Fruit fly (Drosophila melanogaster) whole organism, embryonic: ENCODE measurements around the gene CG42674.

Source experiments
- Adf1 ChIP-seq: fragments of 200-800 bp; sonication (Bioruptor generic); IDR thresholded peaks from 2 replicates; pipeline ENCODE4 v1.3.6; 2022; ENCODE audit warnings: missing biosample characterization, missing genetic modification characterization
- Bgb ChIP-seq: fragments of 200-800 bp; sonication (Bioruptor generic); IDR thresholded peaks from 2 replicates; pipeline ENCODE4 v1.3.6; 2022; ENCODE audit warnings: missing biosample characterization, missing genetic modification characterization; ENCODE audit not compliant: partially characterized antibody
- CG14667 ChIP-seq: fragments of 200-800 bp; sonication (Bioruptor generic); IDR thresholded peaks from 2 replicates; pipeline ENCODE4 v1.3.6; 2022; ENCODE audit warnings: missing biosample characterization, missing genetic modification characterization
- CG15601 ChIP-seq: fragments of 200-800 bp; sonication (Bioruptor generic); optimal IDR thresholded peaks from 3 replicates; lab custom pipeline; 2019; ENCODE audit warnings: missing biosample characterization, mild to moderate bottlenecking, missing genetic modification characterization, moderate library complexity
- CG17328 ChIP-seq: fragments of 200-800 bp; sonication (Bioruptor generic); IDR thresholded peaks from 2 replicates; pipeline ENCODE4 v1.3.6; 2022; ENCODE audit warnings: missing biosample characterization, missing genetic modification characterization
- CG17361 ChIP-seq: fragments of 200-800 bp; sonication (Bioruptor generic); IDR thresholded peaks from 3 replicates; pipeline ENCODE4 v1.3.6; 2022; ENCODE audit warnings: missing biosample characterization, missing genetic modification characterization
- CG17829 ChIP-seq: fragments of 200-800 bp; optimal IDR thresholded peaks from 2 replicates; lab custom pipeline; 2019; ENCODE audit warnings: missing biosample characterization, mild to moderate bottlenecking, missing genetic modification characterization, moderate library complexity
- CG17912 ChIP-seq: fragments of 200-800 bp; sonication (Bioruptor generic); optimal IDR thresholded peaks from 2 replicates; lab custom pipeline; 2018; ENCODE audit warnings: missing biosample characterization, mild to moderate bottlenecking, missing genetic modification characterization
- CG18619 ChIP-seq: fragments of 200-800 bp; sonication (Bioruptor generic); optimal IDR thresholded peaks from 3 replicates; lab custom pipeline; 2017; ENCODE audit warnings: missing biosample characterization, mild to moderate bottlenecking, missing genetic modification characterization
- CG2116 ChIP-seq: fragments of 200-800 bp; sonication (Bioruptor generic); optimal IDR thresholded peaks from 3 replicates; lab custom pipeline; 2018; ENCODE audit warnings: missing biosample characterization, mild to moderate bottlenecking, missing genetic modification characterization
- CG2199 ChIP-seq: fragments of 200-800 bp; sonication (Bioruptor generic); IDR thresholded peaks from 3 replicates; pipeline ENCODE4 v1.3.6; 2022; ENCODE audit warnings: missing biosample characterization, missing genetic modification characterization
- CG3163 ChIP-seq: fragments of 200-800 bp; sonication (Bioruptor generic); optimal IDR thresholded peaks from 3 replicates; lab custom pipeline; 2016; ENCODE audit warnings: missing biosample characterization, missing genetic modification characterization
- CG4707 ChIP-seq: fragments of 200-800 bp; sonication (Bioruptor generic); optimal IDR thresholded peaks from 2 replicates; lab custom pipeline; 2018; ENCODE audit warnings: missing biosample characterization, mild to moderate bottlenecking, missing genetic modification characterization, moderate library complexity
- CG4820 ChIP-seq: fragments of 200-800 bp; sonication (Bioruptor generic); optimal IDR thresholded peaks from 3 replicates; lab custom pipeline; 2016; ENCODE audit warnings: missing biosample characterization, missing genetic modification characterization
- CG5180 ChIP-seq: fragments of 200-800 bp; sonication (Bioruptor generic); optimal IDR thresholded peaks from 3 replicates; lab custom pipeline; 2017; ENCODE audit warnings: missing biosample characterization, missing genetic modification characterization, mild to moderate bottlenecking, moderate library complexity, missing genetic modification reagents
- CG7372 ChIP-seq: fragments of 200-800 bp; sonication (Bioruptor generic); IDR thresholded peaks from 2 replicates; pipeline ENCODE4 v1.3.6; 2022; ENCODE audit warnings: missing biosample characterization, missing genetic modification characterization
- CG8281 ChIP-seq: fragments of 200-800 bp; sonication (Bioruptor generic); optimal IDR thresholded peaks from 2 replicates; lab custom pipeline; 2018; ENCODE audit warnings: missing biosample characterization, mild to moderate bottlenecking, missing genetic modification characterization, moderate library complexity
- CG8359 ChIP-seq: fragments of 200-800 bp; sonication (Bioruptor generic); optimal IDR thresholded peaks from 2 replicates; lab custom pipeline; 2017; ENCODE audit warnings: missing biosample characterization, mild to moderate bottlenecking, missing genetic modification characterization, borderline replicate concordance
- CG9215 ChIP-seq: fragments of 200-800 bp; sonication (Bioruptor generic); IDR thresholded peaks from 2 replicates; pipeline ENCODE4 v1.3.6; 2022; ENCODE audit warnings: missing biosample characterization, missing genetic modification characterization
- CG9437 ChIP-seq: fragments of 200-800 bp; sonication (Bioruptor generic); optimal IDR thresholded peaks from 2 replicates; lab custom pipeline; 2018; ENCODE audit warnings: missing biosample characterization, mild to moderate bottlenecking, missing genetic modification characterization
- CoRest ChIP-seq: fragments of 200-800 bp; sonication (Bioruptor generic); optimal IDR thresholded peaks from 3 replicates; lab custom pipeline; 2018; ENCODE audit warnings: missing biosample characterization, mild to moderate bottlenecking, missing genetic modification characterization, moderate library complexity
- E2f2 ChIP-seq: fragments of 200-800 bp; sonication (Bioruptor generic); IDR thresholded peaks from 2 replicates; pipeline ENCODE4 v1.3.6; 2022; ENCODE audit warnings: missing biosample characterization, missing genetic modification characterization
- Ets97D ChIP-seq: fragments of 200-800 bp; sonication (Bioruptor generic); optimal IDR thresholded peaks from 3 replicates; lab custom pipeline; 2016; ENCODE audit warnings: missing biosample characterization, missing genetic modification characterization
- Fer1 ChIP-seq: fragments of 200-800 bp; sonication (Bioruptor generic); optimal IDR thresholded peaks from 2 replicates; lab custom pipeline; 2017; ENCODE audit warnings: missing biosample characterization, mild to moderate bottlenecking, missing genetic modification characterization
- Fer3 ChIP-seq: fragments of 200-800 bp; sonication (Bioruptor generic); optimal IDR thresholded peaks from 2 replicates; lab custom pipeline; 2018; ENCODE audit warnings: missing biosample characterization, mild to moderate bottlenecking, missing genetic modification characterization, moderate library complexity
- Optix ChIP-seq: fragments of 200-800 bp; sonication (Bioruptor generic); IDR thresholded peaks from 3 replicates; pipeline ENCODE4 v1.3.6; 2022; ENCODE audit warnings: missing biosample characterization, missing genetic modification characterization
- Rx ChIP-seq: fragments of 200-800 bp; sonication (Bioruptor generic); IDR thresholded peaks from 2 replicates; pipeline ENCODE4 v1.3.6; 2022; ENCODE audit warnings: missing biosample characterization, missing genetic modification characterization
- Sox100B ChIP-seq: fragments of 200-800 bp; sonication (Bioruptor generic); optimal IDR thresholded peaks from 3 replicates; lab custom pipeline; 2018; ENCODE audit warnings: missing biosample characterization, mild to moderate bottlenecking, missing genetic modification characterization
- ac ChIP-seq: fragments of 200-800 bp; sonication (Bioruptor generic); optimal IDR thresholded peaks from 3 replicates; lab custom pipeline; 2017; ENCODE audit warnings: missing biosample characterization, mild to moderate bottlenecking, missing genetic modification characterization
- aop ChIP-seq: fragments of 200-800 bp; sonication (Bioruptor generic); IDR thresholded peaks from 2 replicates; pipeline ENCODE4 v1.3.6; 2022; ENCODE audit warnings: missing biosample characterization, missing genetic modification characterization
- ci ChIP-seq: fragments of 200-800 bp; sonication (Bioruptor generic); IDR thresholded peaks from 3 replicates; pipeline ENCODE4 v1.3.6; 2022; ENCODE audit warnings: missing biosample characterization, missing genetic modification characterization
- crol ChIP-seq: fragments of 200-800 bp; sonication (Bioruptor generic); IDR thresholded peaks from 2 replicates; pipeline ENCODE4 v1.3.6; 2022; ENCODE audit warnings: missing biosample characterization, missing genetic modification characterization
- cwo ChIP-seq: fragments of 200-800 bp; sonication (Bioruptor generic); optimal IDR thresholded peaks from 3 replicates; lab custom pipeline; 2017; ENCODE audit warnings: missing biosample characterization, missing genetic modification characterization, mild to moderate bottlenecking, moderate library complexity, missing genetic modification reagents
- dmrt99B ChIP-seq: fragments of 200-800 bp; sonication (Bioruptor generic); optimal IDR thresholded peaks from 2 replicates; lab custom pipeline; 2018; ENCODE audit warnings: missing biosample characterization, mild to moderate bottlenecking, missing genetic modification characterization, moderate library complexity
- dpn ChIP-seq, 2 experiments: fragments of 200-800 bp; sonication (Bioruptor generic); optimal IDR thresholded peaks; 3 replicates each; lab custom pipeline; 2016; ENCODE audit warnings: missing biosample characterization in 2 of 2, missing genetic modification characterization in 2 of 2
- fd3F ChIP-seq: fragments of 200-800 bp; sonication (Bioruptor generic); optimal IDR thresholded peaks from 2 replicates; lab custom pipeline; 2018; ENCODE audit warnings: missing biosample characterization, mild to moderate bottlenecking, missing genetic modification characterization, moderate library complexity
- gcm ChIP-seq: fragments of 200-800 bp; sonication (Bioruptor generic); optimal IDR thresholded peaks from 2 replicates; lab custom pipeline; 2019; ENCODE audit warnings: missing biosample characterization, mild to moderate bottlenecking, missing genetic modification characterization, moderate library complexity
- h ChIP-seq: fragments of >200 bp; optimal IDR thresholded peaks from 2 replicates; lab custom pipeline; 2017
- jigr1 ChIP-seq: fragments of 200-800 bp; sonication (Bioruptor generic); IDR thresholded peaks from 3 replicates; pipeline ENCODE4 v1.3.6; 2022; ENCODE audit warnings: missing biosample characterization, missing genetic modification characterization
- kay ChIP-seq: fragments of 200-800 bp; sonication (Bioruptor generic); optimal IDR thresholded peaks from 2 replicates; lab custom pipeline; 2016; ENCODE audit warnings: missing biosample characterization, missing genetic modification characterization
- mam ChIP-seq: fragments of 200-800 bp; sonication (Bioruptor generic); optimal IDR thresholded peaks from 3 replicates; lab custom pipeline; 2016; ENCODE audit warnings: missing biosample characterization, missing genetic modification characterization
- nerfin-1 ChIP-seq: fragments of 200-800 bp; sonication (Bioruptor generic); optimal IDR thresholded peaks from 3 replicates; lab custom pipeline; 2019; ENCODE audit warnings: missing biosample characterization, mild to moderate bottlenecking, missing genetic modification characterization, moderate library complexity
- pzg ChIP-seq: fragments of 200-800 bp; sonication (Bioruptor generic); optimal IDR thresholded peaks from 3 replicates; lab custom pipeline; 2018; ENCODE audit warnings: missing biosample characterization, mild to moderate bottlenecking, missing genetic modification characterization, moderate library complexity
- sens ChIP-seq: fragments of 200-800 bp; sonication (Bioruptor generic); peaks from one replicate; lab custom pipeline; 2016; ENCODE audit warnings: missing biosample characterization, missing genetic modification characterization
- seq ChIP-seq: fragments of 200-800 bp; sonication (Bioruptor generic); IDR thresholded peaks from 2 replicates; pipeline ENCODE4 v1.3.6; 2022; ENCODE audit warnings: missing biosample characterization, missing genetic modification characterization
- tin ChIP-seq: fragments of 200-800 bp; sonication (Bioruptor generic); optimal IDR thresholded peaks from 3 replicates; lab custom pipeline; 2016; ENCODE audit warnings: missing biosample characterization, missing genetic modification characterization
- zfh1 ChIP-seq: fragments of 200-800 bp; sonication (Bioruptor generic); IDR thresholded peaks from 3 replicates; pipeline ENCODE4 v1.3.6; 2022; ENCODE audit warnings: missing biosample characterization, missing genetic modification characterization

The CG42674 gene

dm6 chr3L:20187885-20188570 lies 10.1 kb downstream of the CG42674 start, which contains the start of gene Ssk (continued):
- TF ChIP-seq CG4707 (GFP tag; lab: Kevin White, UChicago) (no peak), aop (GFP tag; lab: Robert Waterston, UW) (peak; percentile 12; the same call in 1 of the 2 replicates), tin (GFP tag; lab: Kevin White, UChicago) (no peak), sens (GFP tag; lab: Kevin White, UChicago) (peak; percentile 28), nerfin-1 (tag; lab: Kevin White, UChicago) (no peak), CG4820 (GFP tag; lab: Kevin White, UChicago) (no peak), CG2199 (GFP tag; lab: Robert Waterston, UW) (0 out of 3 replicates have a peak, but pooled peaks have one; percentile 44), CG9215 (GFP tag; lab: Robert Waterston, UW) (no peak), Rx (GFP tag; lab: Robert Waterston, UW) (no peak), seq (GFP tag; lab: Robert Waterston, UW) (no peak), cwo (peak; percentile 11), Fer1 (GFP tag; lab: Kevin White, UChicago) (peak; percentile 43), CG7372 (GFP tag; lab: Robert Waterston, UW) (no peak), Ets97D (GFP tag; lab: Kevin White, UChicago) (no peak)

dm6 chr3L:20186294-20187020 lies 11.7 kb downstream of the CG42674 start:
- peak; percentile 34 for TF ChIP-seq CG17829 (tag; lab: Kevin White, UChicago)
- TF ChIP-seq CG18619 = peak; percentile 6
- no peak for TF ChIP-seq jigr1
- TF ChIP-seq CG9437 (GFP tag; lab: Kevin White, UChicago) = peak; percentile 24
- TF ChIP-seq CG2199 (GFP tag; lab: Robert Waterston, UW) = peak; percentile 31; the same call in 1 of the 3 replicates
- peak; percentile 80 for TF ChIP-seq E2f2
- TF ChIP-seq fd3F (GFP tag; lab: Kevin White, UChicago) = no peak
- peak; percentile 33 for TF ChIP-seq Sox100B (GFP tag; lab: Kevin White, UChicago)
- TF ChIP-seq ci = peak; percentile 73
- TF ChIP-seq mam (GFP tag; lab: Kevin White, UChicago) = no peak
- TF ChIP-seq CG3163 = peak; percentile 100
- TF ChIP-seq CG2116 (GFP tag; lab: Kevin White, UChicago) = no peak
- TF ChIP-seq Optix = no peak
- no peak for TF ChIP-seq CG8281
- TF ChIP-seq Fer3 (tag; lab: Kevin White, UChicago) = no peak
- TF ChIP-seq CG15601 (tag; lab: Kevin White, UChicago) = peak; percentile 61
- peak; percentile 7 for TF ChIP-seq CG8359 (GFP tag; lab: Kevin White, UChicago)
- peak; percentile 7 for TF ChIP-seq pzg (GFP tag; lab: Kevin White, UChicago)
- TF ChIP-seq CG14667 (GFP tag; lab: Robert Waterston, UW) = no peak
- TF ChIP-seq CG17361 (GFP tag; lab: Robert Waterston, UW) = peak; percentile 29; the same call in 1 of the 3 replicates
- no peak for TF ChIP-seq ac (GFP tag; lab: Kevin White, UChicago)
- TF ChIP-seq Adf1 = no peak
- TF ChIP-seq CoRest = peak; percentile 65
- TF ChIP-seq CG17328 (GFP tag; lab: Robert Waterston, UW) = 0 out of 2 replicates have a peak, but pooled peaks have one; percentile 18
- TF ChIP-seq dmrt99B = peak; percentile 16
- peak; percentile 59 for TF ChIP-seq CG17912 (GFP tag; lab: Kevin White, UChicago)
- TF ChIP-seq CG5180 (GFP tag; lab: Kevin White, UChicago) = peak; percentile 36
- TF ChIP-seq zfh1 (GFP tag; lab: Robert Waterston, UW) = no peak
- no peak for TF ChIP-seq dpn (GFP tag; optimal IDR thresholded peaks at IDR 0.05; lab: Kevin White, UChicago)
- TF ChIP-seq gcm = peak; percentile 10
- TF ChIP-seq Bgb = 0 out of 2 replicates have a peak, but pooled peaks have one; percentile 12
- peak; percentile 48 for TF ChIP-seq kay (GFP tag; lab: Kevin White, UChicago)
- peak; percentile 79 for TF ChIP-seq crol (GFP tag; lab: Robert Waterston, UW)
- no peak for TF ChIP-seq h (lab: Kevin White, UChicago)
